Fruit fly (Drosophila melanogaster): ENCODE measurements around the gene CG15296.

Gene CG15296

dm6 chrX:10601479-10601921 is 35.1 kb upstream of the CG15296 start:
- TF ChIP-seq CG15710 (tag; optimal IDR thresholded peaks at IDR 0.05) (peak; percentile 25), Pif1A (GFP tag; optimal IDR thresholded peaks at IDR 0.05) (no peak), Ets98B (GFP tag; IDR thresholded peaks at IDR 0.05) (peak; percentile 7; the same call in 1 of the 2 replicates), CG8159 (tag; optimal IDR thresholded peaks at IDR 0.05) (peak; percentile 43), CG13204 (GFP tag; optimal IDR thresholded peaks at IDR 0.05) (peak; percentile 98), CG10348 (GFP tag; IDR thresholded peaks at IDR 0.05) (no peak)

- TF ChIP-seq CG17806 (tag; optimal IDR thresholded peaks at IDR 0.05), result no peak
- no peak for TF ChIP-seq EcR (GFP tag; optimal IDR thresholded peaks at IDR 0.05)
- TF ChIP-seq CG14655 (GFP tag; optimal IDR thresholded peaks at IDR 0.05), result no peak
- no peak for TF ChIP-seq CG9948 (tag; optimal IDR thresholded peaks at IDR 0.05)
- TF ChIP-seq CG13204 (GFP tag; optimal IDR thresholded peaks at IDR 0.05), result no peak
- peak; percentile 24; the same call in 2 of the 3 replicates for TF ChIP-seq fd96Ca (GFP tag; IDR thresholded peaks at IDR 0.05)
- TF ChIP-seq Ets98B (GFP tag; IDR thresholded peaks at IDR 0.05), result peak; percentile 41; the same call in 1 of the 2 replicates
- TF ChIP-seq CG8159 (tag; optimal IDR thresholded peaks at IDR 0.05), result no peak
- no peak for TF ChIP-seq CG32121 (GFP tag; IDR thresholded peaks at IDR 0.05)
Observed at dm6 chrX:10600254-10600916, 34.0 kb upstream of the CG15296 start.

- TF ChIP-seq CG13204 (GFP tag; optimal IDR thresholded peaks at IDR 0.05), result no peak
- no peak for TF ChIP-seq fd96Ca (GFP tag; IDR thresholded peaks at IDR 0.05)
- no peak for TF ChIP-seq Snoo (tag; optimal IDR thresholded peaks at IDR 0.05)
- TF ChIP-seq CG32121 (GFP tag; IDR thresholded peaks at IDR 0.05), result no peak
- no peak for TF ChIP-seq Pif1A (GFP tag; optimal IDR thresholded peaks at IDR 0.05)
- no peak for TF ChIP-seq CG4496 (GFP tag; IDR thresholded peaks at IDR 0.05)
- no peak for TF ChIP-seq CG12605 (GFP tag; IDR thresholded peaks at IDR 0.05)
- TF ChIP-seq CG8159 (tag; optimal IDR thresholded peaks at IDR 0.05), result no peak
- no peak for TF ChIP-seq D1 (tag; optimal IDR thresholded peaks at IDR 0.05)
- TF ChIP-seq rn (GFP tag; IDR thresholded peaks at IDR 0.05), result no peak
- no peak for TF ChIP-seq Ets98B (GFP tag; IDR thresholded peaks at IDR 0.05)
- no peak for TF ChIP-seq CG9948 (tag; optimal IDR thresholded peaks at IDR 0.05)
- TF ChIP-seq CG10348 (GFP tag; IDR thresholded peaks at IDR 0.05), result no peak
- TF ChIP-seq CG17806 (tag; optimal IDR thresholded peaks at IDR 0.05), result no peak
- TF ChIP-seq Pif1B (GFP tag; optimal IDR thresholded peaks at IDR 0.05), result no peak
- TF ChIP-seq CG8301 (tag; optimal IDR thresholded peaks at IDR 0.05), result no peak
Observed at dm6 chrX:10599318-10599717, 32.9 kb upstream of the CG15296 start.

dm6 chrX:10595813-10596212 is 29.4 kb upstream of the CG15296 start, which contains the start of the genes Hmr and CG2124:
Gene Hmr, minus strand, starts transcription at chrX:10595855.
Gene CG2124, plus strand, starts transcription at chrX:10596122.
- TF ChIP-seq Pif1B (GFP tag; optimal IDR thresholded peaks at IDR 0.05) (no peak), CG15710 (tag; optimal IDR thresholded peaks at IDR 0.05) (no peak), Ets98B (GFP tag; IDR thresholded peaks at IDR 0.05) (no peak), CG17806 (tag; optimal IDR thresholded peaks at IDR 0.05) (no peak), CG8301 (tag; optimal IDR thresholded peaks at IDR 0.05) (no peak), EcR (GFP tag; optimal IDR thresholded peaks at IDR 0.05) (no peak), fd96Ca (GFP tag; IDR thresholded peaks at IDR 0.05) (no peak), CG8159 (tag; optimal IDR thresholded peaks at IDR 0.05) (no peak), rn (GFP tag; IDR thresholded peaks at IDR 0.05) (no peak), CG4496 (GFP tag; IDR thresholded peaks at IDR 0.05) (no peak), D1 (tag; optimal IDR thresholded peaks at IDR 0.05) (no peak), CG9948 (tag; optimal IDR thresholded peaks at IDR 0.05) (no peak), Pif1A (GFP tag; optimal IDR thresholded peaks at IDR 0.05) (no peak), gl (tag; optimal IDR thresholded peaks at IDR 0.05) (no peak), CG10348 (GFP tag; IDR thresholded peaks at IDR 0.05) (no peak), Snoo (tag; optimal IDR thresholded peaks at IDR 0.05) (no peak), CG34367 (tag; optimal IDR thresholded peaks at IDR 0.05) (no peak), CG13204 (GFP tag; optimal IDR thresholded peaks at IDR 0.05) (no peak), CG14655 (GFP tag; optimal IDR thresholded peaks at IDR 0.05) (no peak)

dm6 chrX:10588789-10589188 is 22.4 kb upstream of the CG15296 start, which contains the start of gene Rab9D:
Gene Rab9D, plus strand, starts transcription at chrX:10589089.
- TF ChIP-seq CG34367 (tag; optimal IDR thresholded peaks at IDR 0.05) (no peak), gl (tag; optimal IDR thresholded peaks at IDR 0.05) (no peak)

- TF ChIP-seq Snoo (tag; optimal IDR thresholded peaks at IDR 0.05), result peak; percentile 5
- TF ChIP-seq CG12605 (GFP tag; IDR thresholded peaks at IDR 0.05), result peak; percentile 70; the same call in 1 of the 2 replicates
- TF ChIP-seq D1 (tag; optimal IDR thresholded peaks at IDR 0.05), result no peak
- TF ChIP-seq CG10348 (GFP tag; IDR thresholded peaks at IDR 0.05), result peak; percentile 39; the same call in 1 of the 2 replicates
- TF ChIP-seq fd96Ca (GFP tag; IDR thresholded peaks at IDR 0.05), result peak; percentile 91
- no peak for TF ChIP-seq EcR (GFP tag; optimal IDR thresholded peaks at IDR 0.05)
- TF ChIP-seq CG4496 (GFP tag; IDR thresholded peaks at IDR 0.05), result peak; percentile 84
- peak; percentile 54 for TF ChIP-seq CG9948 (tag; optimal IDR thresholded peaks at IDR 0.05)
- TF ChIP-seq CG32121 (GFP tag; IDR thresholded peaks at IDR 0.05), result peak; percentile 75
- TF ChIP-seq Pif1B (GFP tag; optimal IDR thresholded peaks at IDR 0.05), result no peak
- peak; percentile 48 for TF ChIP-seq CG17806 (tag; optimal IDR thresholded peaks at IDR 0.05)
- TF ChIP-seq Ets98B (GFP tag; IDR thresholded peaks at IDR 0.05), result peak; percentile 82
- TF ChIP-seq Pif1A (GFP tag; optimal IDR thresholded peaks at IDR 0.05), result no peak
- TF ChIP-seq gl (tag; optimal IDR thresholded peaks at IDR 0.05), result no peak
- no peak for TF ChIP-seq CG13204 (GFP tag; optimal IDR thresholded peaks at IDR 0.05)
- TF ChIP-seq CG8301 (tag; optimal IDR thresholded peaks at IDR 0.05), result peak; percentile 67
- peak; percentile 63 for TF ChIP-seq CG8159 (tag; optimal IDR thresholded peaks at IDR 0.05)
- no peak for TF ChIP-seq CG14655 (GFP tag; optimal IDR thresholded peaks at IDR 0.05)
- TF ChIP-seq CG34367 (tag; optimal IDR thresholded peaks at IDR 0.05), result peak; percentile 46
- TF ChIP-seq rn (GFP tag; IDR thresholded peaks at IDR 0.05), result peak; percentile 59
- TF ChIP-seq CG15710 (tag; optimal IDR thresholded peaks at IDR 0.05), result peak; percentile 67
Observed at dm6 chrX:10587445-10587844, 21.1 kb upstream of the CG15296 start.

Measured in whole organism, pupa.